Fruit fly (Drosophila melanogaster): ENCODE data around the gene CG43133.

The CG43133 gene

DNA sequence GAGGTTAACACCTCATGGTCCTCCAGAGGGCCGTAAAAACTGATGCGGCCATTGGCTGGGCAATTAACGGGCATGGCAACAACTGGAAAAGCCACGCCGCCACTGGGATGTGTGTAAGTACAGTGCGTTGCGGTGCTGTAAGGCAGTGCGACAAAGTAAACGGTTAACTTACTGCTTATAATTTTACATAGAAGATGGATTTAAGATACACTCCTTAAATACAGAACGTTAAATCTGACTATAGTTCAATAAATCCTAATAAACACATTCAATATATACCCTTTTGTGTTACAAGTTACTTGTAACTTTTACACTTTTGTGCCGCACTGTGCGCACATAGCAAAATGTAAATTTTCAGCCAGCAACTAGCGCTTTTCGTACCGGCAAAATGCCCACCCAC lies 23.0 kb upstream of the CG43133 start (continued):
- TF ChIP-seq al (GFP tag; IDR thresholded peaks at IDR 0.05) = peak; percentile 11; the same call in 1 of the 2 replicates
- no peak for TF ChIP-seq fd102C (GFP tag; optimal IDR thresholded peaks at IDR 0.05)
- TF ChIP-seq CG11085 (GFP tag; IDR thresholded peaks at IDR 0.05) = no peak
- TF ChIP-seq CG16863 (GFP tag; optimal IDR thresholded peaks at IDR 0.05) = no peak
- TF ChIP-seq Rfx (GFP tag; IDR thresholded peaks at IDR 0.05) = 0 out of 2 replicates have a peak, but pooled peaks have one; percentile 27
- no peak for TF ChIP-seq CG2120 (GFP tag; optimal IDR thresholded peaks at IDR 0.05)
- peak; percentile 28 for TF ChIP-seq CG3281 (GFP tag; optimal IDR thresholded peaks at IDR 0.05)
- peak; percentile 2 for TF ChIP-seq CoRest (tag; optimal IDR thresholded peaks at IDR 0.05)
- no peak for TF ChIP-seq ham (GFP tag; IDR thresholded peaks at IDR 0.05)
- TF ChIP-seq pfk (GFP tag; optimal IDR thresholded peaks at IDR 0.05) = no peak
- TF ChIP-seq row (GFP tag; IDR thresholded peaks at IDR 0.05) = peak; percentile 57; the same call in 2 of the 3 replicates
- peak; percentile 41 for TF ChIP-seq CG15269 (tag; optimal IDR thresholded peaks at IDR 0.05)
- TF ChIP-seq CG2199 (GFP tag; IDR thresholded peaks at IDR 0.05) = no peak
- no peak for TF ChIP-seq jing (GFP tag; optimal IDR thresholded peaks at IDR 0.05)
- TF ChIP-seq Vsx1 (GFP tag; optimal IDR thresholded peaks at IDR 0.05) = no peak
- no peak for TF ChIP-seq cg (GFP tag; optimal IDR thresholded peaks at IDR 0.05)
- no peak for TF ChIP-seq CG17361 (GFP tag; IDR thresholded peaks at IDR 0.05)
- no peak for TF ChIP-seq gcm2 (GFP tag; optimal IDR thresholded peaks at IDR 0.05)
- no peak for TF ChIP-seq Opbp (GFP tag; IDR thresholded peaks at IDR 0.05; ENCODE audit: partially characterized antibody)
- no peak for TF ChIP-seq mam (GFP tag; optimal IDR thresholded peaks at IDR 0.05)
- TF ChIP-seq gcm (GFP tag; optimal IDR thresholded peaks at IDR 0.05) = no peak
- TF ChIP-seq CG1024 (GFP tag; IDR thresholded peaks at IDR 0.05) = no peak
- TF ChIP-seq ERR (GFP tag; optimal IDR thresholded peaks at IDR 0.05) = no peak
- no peak for TF ChIP-seq zen (tag; optimal IDR thresholded peaks at IDR 0.05)
- TF ChIP-seq HHEX (GFP tag; optimal IDR thresholded peaks at IDR 0.05) = peak; percentile 28
- no peak for TF ChIP-seq pan (optimal IDR thresholded peaks at IDR 0.05)
- TF ChIP-seq pan (GFP tag; optimal IDR thresholded peaks at IDR 0.05 in 1 of 2, IDR thresholded peaks at IDR 0.05 in 1 of 2) = no peak
- peak; percentile 23; the same call in 1 of the 2 replicates for TF ChIP-seq E2f1 (GFP tag; IDR thresholded peaks at IDR 0.05)
- no peak for TF ChIP-seq maf-S (GFP tag; optimal IDR thresholded peaks at IDR 0.05)
- peak; percentile 10; the same call in 1 of the 2 replicates for TF ChIP-seq sisA (GFP tag; IDR thresholded peaks at IDR 0.05)
- no peak for TF ChIP-seq zfh2 (GFP tag; optimal IDR thresholded peaks at IDR 0.05)
- TF ChIP-seq br (optimal IDR thresholded peaks at IDR 0.05) = no peak
- peak; percentile 12 for TF ChIP-seq BtbVII (GFP tag; optimal IDR thresholded peaks at IDR 0.05)
- no peak for TF ChIP-seq Six4 (GFP tag; optimal IDR thresholded peaks at IDR 0.05)
- TF ChIP-seq CG2129 (GFP tag; IDR thresholded peaks at IDR 0.05; ENCODE audit: partially characterized antibody) = no peak
- TF ChIP-seq TFAM (GFP tag; optimal IDR thresholded peaks at IDR 0.05) = no peak
- no peak for TF ChIP-seq Eip74EF (GFP tag; optimal IDR thresholded peaks at IDR 0.05)
- no peak for TF ChIP-seq HLH54F (GFP tag; optimal IDR thresholded peaks at IDR 0.05)
- TF ChIP-seq CG32532 (GFP tag; IDR thresholded peaks at IDR 0.05) = peak; percentile 31; the same call in 1 of the 2 replicates
- no peak for TF ChIP-seq CG12659 (GFP tag; optimal IDR thresholded peaks at IDR 0.05)
- no peak for TF ChIP-seq CG33213 (GFP tag; optimal IDR thresholded peaks at IDR 0.05)
- TF ChIP-seq CG9215 (GFP tag; IDR thresholded peaks at IDR 0.05) = peak; percentile 29; the same call in 1 of the 2 replicates
- peak; percentile 35 for TF ChIP-seq CG13424 (tag; optimal IDR thresholded peaks at IDR 0.05)
- no peak for TF ChIP-seq ttk (GFP tag; IDR thresholded peaks at IDR 0.05)
- TF ChIP-seq CG14965 (GFP tag; optimal IDR thresholded peaks at IDR 0.05; ENCODE audit: borderline replicate concordance) = no peak
- TF ChIP-seq Poxn (GFP tag; IDR thresholded peaks at IDR 0.05) = no peak
- no peak for TF ChIP-seq ac (GFP tag; optimal IDR thresholded peaks at IDR 0.05)
- TF ChIP-seq CG1602 (GFP tag; optimal IDR thresholded peaks at IDR 0.05) = no peak
- TF ChIP-seq Hr51 (GFP tag; optimal IDR thresholded peaks at IDR 0.05) = no peak
- no peak for TF ChIP-seq CG3407 (GFP tag; optimal IDR thresholded peaks at IDR 0.05)
- no peak for TF ChIP-seq seq (GFP tag; IDR thresholded peaks at IDR 0.05)
- TF ChIP-seq CG10543 (GFP tag; optimal IDR thresholded peaks at IDR 0.05) = no peak
